In the genomic region with DNA sequence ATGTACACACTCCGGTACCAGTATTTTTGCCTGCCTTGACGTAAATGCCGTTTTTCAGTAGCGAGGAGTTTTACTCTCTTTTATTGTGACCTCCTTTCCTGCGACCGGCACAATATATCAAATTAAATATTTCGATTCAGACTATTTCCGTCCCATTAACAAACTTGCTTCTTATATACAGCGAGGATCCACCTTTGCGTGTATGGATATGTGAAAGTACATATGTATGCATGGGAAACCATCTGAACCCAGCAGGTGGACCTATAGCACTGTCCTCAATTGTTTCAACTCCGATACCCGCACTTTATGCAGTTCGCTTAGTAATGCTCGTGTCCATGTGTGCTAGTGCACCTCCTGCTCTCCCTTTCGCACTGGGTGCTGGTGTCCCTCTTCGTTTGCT, we compare ENCODE assay signal across 5 fruit fly cellular contexts.
TF ChIP-seq lines count a peak whose summit lies in the region.

No protein-coding gene starts in this region.

- no peak for TF ChIP-seq CTCF in whole organism, embryonic (GFP tag; optimal IDR thresholded peaks at IDR 0.05; lab: Kevin White, UChicago)

TF ChIP-seq in whole organism, adult, 20 proteins besides CTCF, POLR2A, EP300 and RAD21:
- TF ChIP-seq tj (GFP tag; optimal IDR thresholded peaks at IDR 0.05; lab: Kevin White, UChicago) (peak; percentile 27), CG12768 (GFP tag; optimal IDR thresholded peaks at IDR 0.05; lab: Kevin White, UChicago) (no peak)

TF ChIP-seq in whole organism, embryonic, 481 proteins besides CTCF, POLR2A, EP300 and RAD21:
- TF ChIP-seq Xbp1 (GFP tag; optimal IDR thresholded peaks at IDR 0.05; lab: Kevin White, UChicago) (no peak), lbe (GFP tag; optimal IDR thresholded peaks at IDR 0.05; lab: Kevin White, UChicago) (peak; percentile 22), CG8388 (GFP tag; optimal IDR thresholded peaks at IDR 0.05; lab: Kevin White, UChicago) (no peak), Xrp1 (GFP tag; IDR thresholded peaks at IDR 0.05; lab: Robert Waterston, UW) (0 out of 2 replicates have a peak, but pooled peaks have one; percentile 6), CG31441 (GFP tag; IDR thresholded peaks at IDR 0.05; lab: Robert Waterston, UW) (0 out of 2 replicates have a peak, but pooled peaks have one; percentile 9), CG15696 (tag; optimal IDR thresholded peaks at IDR 0.05; lab: Kevin White, UChicago) (peak; percentile 14), gcm (GFP tag; optimal IDR thresholded peaks at IDR 0.05; lab: Kevin White, UChicago) (peak; percentile 63), CG18262 (tag; optimal IDR thresholded peaks at IDR 0.05; lab: Kevin White, UChicago) (peak; percentile 11), CG10979 (tag; optimal IDR thresholded peaks at IDR 0.05; lab: Kevin White, UChicago) (peak; percentile 3), CG2199 (GFP tag; IDR thresholded peaks at IDR 0.05; lab: Robert Waterston, UW) (peak; percentile 56; the same call in 1 of the 3 replicates), CG14710 (tag; optimal IDR thresholded peaks at IDR 0.05; lab: Kevin White, UChicago) (peak; percentile 3), twi (tag; optimal IDR thresholded peaks at IDR 0.05; lab: Kevin White, UChicago) (peak; percentile 65), sug (tag; optimal IDR thresholded peaks at IDR 0.05; lab: Kevin White, UChicago) (no peak), CG4404 (GFP tag; IDR thresholded peaks at IDR 0.05; lab: Robert Waterston, UW) (peak; percentile 20; the same call in 1 of the 2 replicates), zen (tag; optimal IDR thresholded peaks at IDR 0.05; lab: Kevin White, UChicago) (peak; percentile 19), rib (GFP tag; IDR thresholded peaks at IDR 0.05; lab: Robert Waterston, UW) (no peak), CG11696 (GFP tag; IDR thresholded peaks at IDR 0.05; lab: Robert Waterston, UW) (peak; percentile 85)

TF ChIP-seq in whole organism, prepupa, 60 proteins besides CTCF, POLR2A, EP300 and RAD21 (continues in another document):
- TF ChIP-seq CG8632 (GFP tag; optimal IDR thresholded peaks at IDR 0.05; lab: Kevin White, UChicago) = peak; percentile 20
- no peak for TF ChIP-seq CG16779 (tag; optimal IDR thresholded peaks at IDR 0.05; lab: Kevin White, UChicago)
- TF ChIP-seq Smox (GFP tag; optimal IDR thresholded peaks at IDR 0.05; lab: Kevin White, UChicago) = peak; percentile 42
- no peak for TF ChIP-seq Blimp-1 (GFP tag; optimal IDR thresholded peaks at IDR 0.05; lab: Kevin White, UChicago)
- TF ChIP-seq eg (GFP tag; IDR thresholded peaks at IDR 0.05; lab: Robert Waterston, UW) = 0 out of 3 replicates have a peak, but pooled peaks have one; percentile 22
- TF ChIP-seq CG6792 (GFP tag; optimal IDR thresholded peaks at IDR 0.05; lab: Kevin White, UChicago) = peak; percentile 60
- no peak for TF ChIP-seq CG8119 (GFP tag; IDR thresholded peaks at IDR 0.05; lab: Robert Waterston, UW)
- no peak for TF ChIP-seq Eip93F (GFP tag; optimal IDR thresholded peaks at IDR 0.05; lab: Kevin White, UChicago)
- peak; percentile 15 to 67 for TF ChIP-seq ss (GFP tag; optimal IDR thresholded peaks at IDR 0.05; lab: Kevin White, UChicago)
- no peak for TF ChIP-seq vri (GFP tag; optimal IDR thresholded peaks at IDR 0.05; lab: Kevin White, UChicago)
- peak; percentile 41 for TF ChIP-seq CG34406 (GFP tag; optimal IDR thresholded peaks at IDR 0.05; lab: Kevin White, UChicago)
- peak; percentile 28 to 47 for TF ChIP-seq salr (GFP tag; optimal IDR thresholded peaks at IDR 0.05; lab: Kevin White, UChicago)
- peak; percentile 54 for TF ChIP-seq CG3032 (tag; optimal IDR thresholded peaks at IDR 0.05; lab: Kevin White, UChicago)
- no peak for TF ChIP-seq CG11294 (GFP tag; IDR thresholded peaks at IDR 0.05; lab: Robert Waterston, UW)
- TF ChIP-seq CG11902 (GFP tag; optimal IDR thresholded peaks at IDR 0.05; lab: Kevin White, UChicago) = peak; percentile 50
- peak; percentile 56 for TF ChIP-seq CG3919 (GFP tag; optimal IDR thresholded peaks at IDR 0.05; lab: Kevin White, UChicago)
- TF ChIP-seq CG6808 (GFP tag; optimal IDR thresholded peaks at IDR 0.05; lab: Kevin White, UChicago) = peak; percentile 68
- no peak for TF ChIP-seq Ets21C (GFP tag; optimal IDR thresholded peaks at IDR 0.05; lab: Kevin White, UChicago)
- TF ChIP-seq CG10631 (GFP tag; optimal IDR thresholded peaks at IDR 0.05; lab: Kevin White, UChicago) = peak; percentile 40
- TF ChIP-seq pdm3 (GFP tag; optimal IDR thresholded peaks at IDR 0.05; lab: Kevin White, UChicago) = peak; percentile 53
- peak; percentile 78 for TF ChIP-seq svp (GFP tag; lab: Kevin White, UChicago)
- TF ChIP-seq Gug (GFP tag; IDR thresholded peaks at IDR 0.05; lab: Robert Waterston, UW) = 0 out of 2 replicates have a peak, but pooled peaks have one; percentile 19

TF ChIP-seq in whole organism, pupa, 21 proteins besides CTCF, POLR2A, EP300 and RAD21:
- no peak for TF ChIP-seq rn (GFP tag; IDR thresholded peaks at IDR 0.05; lab: Robert Waterston, UW)
- TF ChIP-seq CG12605 (GFP tag; IDR thresholded peaks at IDR 0.05; lab: Robert Waterston, UW) = no peak
- peak; percentile 5 for TF ChIP-seq Snoo (tag; optimal IDR thresholded peaks at IDR 0.05; lab: Kevin White, UChicago)
- peak; percentile 74 for TF ChIP-seq CG8159 (tag; optimal IDR thresholded peaks at IDR 0.05; lab: Kevin White, UChicago)
- peak; percentile 43 for TF ChIP-seq CG14655 (GFP tag; optimal IDR thresholded peaks at IDR 0.05; lab: Kevin White, UChicago)
- peak; percentile 64 for TF ChIP-seq CG9948 (tag; optimal IDR thresholded peaks at IDR 0.05; lab: Kevin White, UChicago)
- peak; percentile 68 for TF ChIP-seq CG15710 (tag; optimal IDR thresholded peaks at IDR 0.05; lab: Kevin White, UChicago)
- TF ChIP-seq CG34367 (tag; optimal IDR thresholded peaks at IDR 0.05; lab: Kevin White, UChicago) = peak; percentile 59
- no peak for TF ChIP-seq D1 (tag; optimal IDR thresholded peaks at IDR 0.05; lab: Kevin White, UChicago)
- peak; percentile 61 for TF ChIP-seq Pif1A (GFP tag; optimal IDR thresholded peaks at IDR 0.05; lab: Kevin White, UChicago)

TF ChIP-seq in whole organism, wandering third instar larva, 38 proteins besides CTCF, POLR2A, EP300 and RAD21:
- TF ChIP-seq woc (GFP tag; optimal IDR thresholded peaks at IDR 0.05; lab: Kevin White, UChicago) (peak; percentile 39), Jra (GFP tag; optimal IDR thresholded peaks at IDR 0.05; lab: Kevin White, UChicago) (no peak), h (GFP tag; optimal IDR thresholded peaks at IDR 0.05; lab: Kevin White, UChicago) (peak; percentile 49), foxo (GFP tag; optimal IDR thresholded peaks at IDR 0.05; lab: Kevin White, UChicago) (peak in 1 of 2 experiments; percentile 46), fru (GFP tag; optimal IDR thresholded peaks at IDR 0.05; lab: Kevin White, UChicago) (peak; percentile 53), HLH106 (tag; optimal IDR thresholded peaks at IDR 0.05; lab: Kevin White, UChicago) (peak; percentile 68), OdsH (GFP tag; optimal IDR thresholded peaks at IDR 0.05; lab: Kevin White, UChicago) (peak; percentile 27), ey (GFP tag; optimal IDR thresholded peaks at IDR 0.05; lab: Kevin White, UChicago) (peak; percentile 32), dmrt93B (GFP tag; optimal IDR thresholded peaks at IDR 0.05; lab: Kevin White, UChicago) (peak; percentile 31), rgr (GFP tag; optimal IDR thresholded peaks at IDR 0.05; lab: Kevin White, UChicago) (peak; percentile 34), Hnf4 (GFP tag; optimal IDR thresholded peaks at IDR 0.05; lab: Kevin White, UChicago) (no peak)
